Fruit fly (Drosophila melanogaster): ENCODE results near the gene CG15530.

DNA sequence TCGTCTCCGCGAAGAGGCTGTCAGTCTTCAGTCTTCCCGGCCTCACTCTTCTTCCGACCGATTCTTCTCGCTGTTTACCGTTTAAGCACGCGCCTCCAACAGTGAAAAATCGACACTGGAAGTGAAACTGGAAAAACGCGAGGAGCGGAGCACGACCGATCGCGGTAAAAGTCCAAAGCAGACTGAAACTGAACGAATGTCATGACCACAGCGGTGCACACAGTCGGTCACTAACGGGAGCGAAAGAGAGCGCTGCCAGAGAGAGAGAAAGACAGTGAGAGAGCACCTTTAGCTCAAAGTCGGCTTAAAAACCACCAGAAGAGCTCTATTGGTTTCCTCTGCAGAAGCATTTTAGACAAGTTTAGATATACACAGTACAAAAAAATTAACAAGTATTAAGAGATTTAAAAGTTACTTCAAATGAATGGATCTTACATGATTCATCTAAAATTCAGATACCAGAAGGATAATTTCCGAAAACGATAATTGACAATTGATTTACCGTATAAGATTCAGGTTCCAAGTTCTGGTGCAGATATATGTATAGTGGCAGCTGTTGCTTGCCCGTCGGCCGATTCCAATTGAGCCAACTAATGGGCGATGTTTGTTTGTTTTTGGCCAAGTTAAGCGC is 17.2 kb upstream of the CG15530 start, which contains the start of gene CG11498:
- TF ChIP-seq CG8478 (optimal IDR thresholded peaks at IDR 0.05) (no peak), CTCF (optimal IDR thresholded peaks at IDR 0.05) (no peak)

Measured in S2 (cell line).